Worm (Caenorhabditis elegans) whole organism, L2 larva: ENCODE results near the gene W10G11.19.

ENCODE experiments used
- crh-2 ChIP-seq: sonication (generic microtip); optimal IDR thresholded peaks from 2 replicates; lab custom pipeline; 2017; ENCODE audit warnings: missing biosample characterization, missing genetic modification characterization
- nhr-11 ChIP-seq: fragments of 150-350 bp; optimal IDR thresholded peaks from 2 replicates; lab custom pipeline; 2014; ENCODE audit warnings: missing biosample characterization, missing genetic modification characterization
- nhr-23 ChIP-seq: fragments of 150-350 bp; optimal IDR thresholded peaks from 2 replicates; lab custom pipeline; 2014; ENCODE audit warnings: missing biosample characterization, missing genetic modification reagents, missing genetic modification characterization
- nhr-6 ChIP-seq: fragments of 150-350 bp; optimal IDR thresholded peaks from 2 replicates; lab custom pipeline; 2014; ENCODE audit warnings: missing biosample characterization, missing genetic modification characterization
- ztf-1 ChIP-seq: fragments of 200-800 bp; sonication (Bioruptor generic); conservative IDR thresholded peaks from 2 replicates; pipeline ENCODE4 v1.3.6; 2022; ENCODE audit warnings: missing genetic modification characterization, missing compliant biosample characterization
- ztf-4 ChIP-seq: fragments of 150-350 bp; optimal IDR thresholded peaks from 2 replicates; lab custom pipeline; 2014; ENCODE audit warnings: missing biosample characterization, missing genetic modification characterization

W10G11.19 gene

ce11 chrII:3598721-3599120 is 48.3 kb downstream of the W10G11.19 start, which contains the start of gene Y49F6A.11:
Y49F6A.11 (minus strand) TSS chrII:3598821.
- TF ChIP-seq ztf-4 (tag; lab: Kevin White, UChicago), result no peak
- no peak for TF ChIP-seq ztf-1 (GFP tag; lab: Robert Waterston, UW)
- no peak for TF ChIP-seq nhr-23 (tag; lab: Kevin White, UChicago)
- no peak for TF ChIP-seq nhr-11 (tag; lab: Kevin White, UChicago)
- no peak for TF ChIP-seq crh-2
- TF ChIP-seq nhr-6 (tag; lab: Kevin White, UChicago), result no peak
